Fruit fly (Drosophila melanogaster) whole organism, embryonic: ENCODE measurements around the gene ClC-c.
A peak's percentile ranks its signal among the peaks of the same experiment; 100 is the strongest.

Experiments used
- ATbp ChIP-seq: fragments of 200-800 bp; sonication (Bioruptor generic); optimal IDR thresholded peaks from 2 replicates; lab custom pipeline; 2017; ENCODE audit warnings: missing biosample characterization, mild to moderate bottlenecking, missing genetic modification characterization, missing genetic modification reagents
- Aef1 ChIP-seq: fragments of 200-800 bp; sonication (Bioruptor generic); IDR thresholded peaks from 3 replicates; pipeline ENCODE4 v1.3.6; 2022; ENCODE audit warnings: missing biosample characterization, missing genetic modification characterization
- BtbVII ChIP-seq: fragments of 200-800 bp; sonication (Bioruptor generic); optimal IDR thresholded peaks from 3 replicates; lab custom pipeline; 2017; ENCODE audit warnings: missing biosample characterization, mild to moderate bottlenecking, missing genetic modification characterization
- CG10366 ChIP-seq: fragments of 200-800 bp; sonication (Bioruptor generic); IDR thresholded peaks from 2 replicates; pipeline ENCODE4 v1.3.6; 2022; ENCODE audit warnings: missing biosample characterization, missing genetic modification characterization
- CG10654 ChIP-seq: fragments of 200-800 bp; sonication (Bioruptor generic); optimal IDR thresholded peaks from 2 replicates; lab custom pipeline; 2016; ENCODE audit warnings: missing biosample characterization, missing genetic modification characterization
- CG11456 ChIP-seq: fragments of 200-800 bp; sonication (Bioruptor generic); IDR thresholded peaks from 3 replicates; pipeline ENCODE4 v1.3.6; 2022; ENCODE audit warnings: missing biosample characterization, missing genetic modification characterization
- CG12219 ChIP-seq: fragments of 200-800 bp; sonication (Bioruptor generic); optimal IDR thresholded peaks from 3 replicates; lab custom pipeline; 2018; ENCODE audit warnings: missing biosample characterization, mild to moderate bottlenecking, missing genetic modification characterization
- CG12391 ChIP-seq: fragments of 200-800 bp; sonication (Bioruptor generic); optimal IDR thresholded peaks from 3 replicates; lab custom pipeline; 2018; ENCODE audit warnings: missing biosample characterization, mild to moderate bottlenecking, missing genetic modification characterization, moderate library complexity
- CG13775 ChIP-seq: fragments of 200-800 bp; sonication (Bioruptor generic); optimal IDR thresholded peaks from 3 replicates; lab custom pipeline; 2017; ENCODE audit warnings: missing biosample characterization, mild to moderate bottlenecking, missing genetic modification characterization
- CG15514 ChIP-seq: fragments of 200-800 bp; sonication (Bioruptor generic); optimal IDR thresholded peaks from 3 replicates; lab custom pipeline; 2017; ENCODE audit warnings: missing biosample characterization, missing genetic modification characterization, mild to moderate bottlenecking, moderate library complexity, missing genetic modification reagents
- CG1602 ChIP-seq: fragments of 200-800 bp; sonication (Bioruptor generic); optimal IDR thresholded peaks from 3 replicates; lab custom pipeline; 2016; ENCODE audit warnings: missing biosample characterization, missing genetic modification characterization
- CG16863 ChIP-seq: fragments of 200-800 bp; sonication (Bioruptor generic); optimal IDR thresholded peaks from 3 replicates; lab custom pipeline; 2016; ENCODE audit warnings: missing biosample characterization, missing genetic modification characterization
- CG17829 ChIP-seq: fragments of 200-800 bp; optimal IDR thresholded peaks from 2 replicates; lab custom pipeline; 2019; ENCODE audit warnings: missing biosample characterization, mild to moderate bottlenecking, missing genetic modification characterization, moderate library complexity
- CG18011 ChIP-seq: fragments of 200-800 bp; sonication (Bioruptor generic); optimal IDR thresholded peaks from 2 replicates; lab custom pipeline; 2017; ENCODE audit warnings: missing biosample characterization, missing genetic modification characterization, mild to moderate bottlenecking, moderate library complexity, missing genotype
- CG18619 ChIP-seq: fragments of 200-800 bp; sonication (Bioruptor generic); optimal IDR thresholded peaks from 3 replicates; lab custom pipeline; 2017; ENCODE audit warnings: missing biosample characterization, mild to moderate bottlenecking, missing genetic modification characterization
- CG2120 ChIP-seq: fragments of 200-800 bp; sonication (Bioruptor generic); optimal IDR thresholded peaks from 3 replicates; lab custom pipeline; 2016; ENCODE audit warnings: missing biosample characterization, missing genetic modification characterization
- CG2129 ChIP-seq: fragments of 200-800 bp; sonication (Bioruptor generic); IDR thresholded peaks from 2 replicates; pipeline ENCODE4 v1.3.6; 2022; ENCODE audit warnings: missing biosample characterization, missing genetic modification characterization; ENCODE audit not compliant: partially characterized antibody
- CG3065 ChIP-seq: fragments of 200-800 bp; sonication (Bioruptor generic); optimal IDR thresholded peaks from 2 replicates; lab custom pipeline; 2016; ENCODE audit warnings: missing biosample characterization, missing genetic modification characterization
- CG3281 ChIP-seq: fragments of 200-800 bp; sonication (Bioruptor generic); optimal IDR thresholded peaks from 3 replicates; lab custom pipeline; 2017; ENCODE audit warnings: missing biosample characterization, mild to moderate bottlenecking, missing genetic modification characterization
- CG33557 ChIP-seq: fragments of 200-800 bp; sonication (Bioruptor generic); optimal IDR thresholded peaks from 2 replicates; lab custom pipeline; 2019; ENCODE audit warnings: missing biosample characterization, mild to moderate bottlenecking, missing genetic modification characterization, moderate library complexity
- CG7786 ChIP-seq: fragments of 200-800 bp; sonication (Bioruptor generic); optimal IDR thresholded peaks from 2 replicates; lab custom pipeline; 2016; ENCODE audit warnings: missing biosample characterization, missing genetic modification characterization
- CG8388 ChIP-seq: fragments of 200-800 bp; sonication (Bioruptor generic); optimal IDR thresholded peaks from 2 replicates; lab custom pipeline; 2019; ENCODE audit warnings: missing biosample characterization, mild to moderate bottlenecking, missing genetic modification characterization, moderate library complexity
- CG9437 ChIP-seq: fragments of 200-800 bp; sonication (Bioruptor generic); optimal IDR thresholded peaks from 2 replicates; lab custom pipeline; 2018; ENCODE audit warnings: missing biosample characterization, mild to moderate bottlenecking, missing genetic modification characterization
- CHES-1-like ChIP-seq: fragments of 200-800 bp; sonication (Bioruptor generic); optimal IDR thresholded peaks from 2 replicates; lab custom pipeline; 2016; ENCODE audit warnings: missing biosample characterization, missing genetic modification characterization
- CkIIα-i1 ChIP-seq: fragments of 200-800 bp; sonication (Bioruptor generic); IDR thresholded peaks from 2 replicates; pipeline ENCODE4 v1.3.6; 2022; ENCODE audit warnings: missing biosample characterization, missing genetic modification characterization
- Dek ChIP-seq: fragments of 200-800 bp; sonication (Bioruptor generic); optimal IDR thresholded peaks from 3 replicates; lab custom pipeline; 2019; ENCODE audit warnings: missing biosample characterization, mild to moderate bottlenecking, missing genetic modification characterization, moderate library complexity
- Dip3 ChIP-seq: fragments of 200-800 bp; sonication (Bioruptor generic); optimal IDR thresholded peaks from 3 replicates; lab custom pipeline; 2016; ENCODE audit warnings: missing biosample characterization, missing genetic modification characterization
- HHEX ChIP-seq: fragments of 200-800 bp; sonication (Bioruptor generic); optimal IDR thresholded peaks from 3 replicates; lab custom pipeline; 2017; ENCODE audit warnings: missing biosample characterization, mild to moderate bottlenecking, missing genetic modification characterization, missing genetic modification reagents
- Hmr ChIP-seq: fragments of 200-800 bp; sonication (Bioruptor generic); optimal IDR thresholded peaks from 3 replicates; lab custom pipeline; 2017; ENCODE audit warnings: mild to moderate bottlenecking, missing biosample characterization, missing genetic modification reagents, missing genetic modification characterization
- Hr3 ChIP-seq: fragments of 200-800 bp; sonication (Bioruptor generic); optimal IDR thresholded peaks from 3 replicates; lab custom pipeline; 2016; ENCODE audit warnings: missing biosample characterization, missing genetic modification characterization
- Max ChIP-seq: fragments of 200-800 bp; sonication (Bioruptor generic); optimal IDR thresholded peaks from 2 replicates; lab custom pipeline; 2016; ENCODE audit warnings: missing biosample characterization, mild to moderate bottlenecking, missing genetic modification characterization
- Med ChIP-seq: fragments of 200-800 bp; sonication (Bioruptor generic); peaks from one replicate; lab custom pipeline; 2016; ENCODE audit warnings: missing biosample characterization, missing genetic modification characterization, mild to moderate bottlenecking, inconsistent platforms, moderate library complexity
- Nf-YA ChIP-seq: fragments of 200-800 bp; sonication (Bioruptor generic); IDR thresholded peaks from 2 replicates; pipeline ENCODE4 v1.3.6; 2022; ENCODE audit warnings: missing biosample characterization, missing genetic modification characterization
- Spps ChIP-seq: fragments of 200-800 bp; sonication (Bioruptor generic); optimal IDR thresholded peaks from 2 replicates; lab custom pipeline; 2018; ENCODE audit warnings: missing biosample characterization, mild to moderate bottlenecking, missing genetic modification characterization
- Usf ChIP-seq: fragments of 200-800 bp; sonication (Bioruptor generic); optimal IDR thresholded peaks from 2 replicates; lab custom pipeline; 2017; ENCODE audit warnings: missing genotype, missing biosample characterization, missing genetic modification characterization
- Xbp1 ChIP-seq: fragments of 200-800 bp; sonication (Bioruptor generic); optimal IDR thresholded peaks from 3 replicates; lab custom pipeline; 2016; ENCODE audit warnings: missing biosample characterization, mild to moderate bottlenecking, missing genetic modification characterization
- dati ChIP-seq: fragments of 200-800 bp; sonication (Bioruptor generic); IDR thresholded peaks from 2 replicates; pipeline ENCODE4 v1.3.6; 2022; ENCODE audit warnings: missing biosample characterization, missing genetic modification characterization
- dmrt11E ChIP-seq: fragments of 200-800 bp; sonication (Bioruptor generic); optimal IDR thresholded peaks from 3 replicates; lab custom pipeline; 2018; ENCODE audit warnings: missing biosample characterization, mild to moderate bottlenecking, missing genetic modification characterization, moderate library complexity
- dmrt99B ChIP-seq: fragments of 200-800 bp; sonication (Bioruptor generic); optimal IDR thresholded peaks from 2 replicates; lab custom pipeline; 2018; ENCODE audit warnings: missing biosample characterization, mild to moderate bottlenecking, missing genetic modification characterization, moderate library complexity
- kay ChIP-seq: fragments of 200-800 bp; sonication (Bioruptor generic); optimal IDR thresholded peaks from 2 replicates; lab custom pipeline; 2016; ENCODE audit warnings: missing biosample characterization, missing genetic modification characterization
- ken ChIP-seq: fragments of 200-800 bp; sonication (Bioruptor generic); IDR thresholded peaks from 3 replicates; pipeline ENCODE4 v1.3.6; 2022; ENCODE audit warnings: missing biosample characterization, missing genetic modification characterization
- lilli ChIP-seq: fragments of 200-800 bp; sonication (Bioruptor generic); optimal IDR thresholded peaks from 3 replicates; lab custom pipeline; 2016; ENCODE audit warnings: missing biosample characterization, missing genetic modification characterization
- mld ChIP-seq: fragments of 200-800 bp; sonication (Bioruptor generic); IDR thresholded peaks from 3 replicates; pipeline ENCODE4 v1.3.6; 2022; ENCODE audit warnings: missing biosample characterization, missing genetic modification characterization; ENCODE audit not compliant: partially characterized antibody
- org-1 ChIP-seq: fragments of 200-800 bp; sonication (Bioruptor generic); optimal IDR thresholded peaks from 2 replicates; lab custom pipeline; 2017; ENCODE audit warnings: missing biosample characterization, missing genetic modification characterization
- phol ChIP-seq: fragments of 200-800 bp; sonication (Bioruptor generic); optimal IDR thresholded peaks from 3 replicates; lab custom pipeline; 2018; ENCODE audit warnings: missing biosample characterization, mild to moderate bottlenecking, missing genetic modification characterization, moderate library complexity
- shn ChIP-seq: fragments of 200-800 bp; sonication (Bioruptor generic); optimal IDR thresholded peaks from 3 replicates; lab custom pipeline; 2016; ENCODE audit warnings: missing biosample characterization, missing genetic modification characterization
- sisA ChIP-seq: fragments of 200-800 bp; sonication (Bioruptor generic); IDR thresholded peaks from 2 replicates; pipeline ENCODE4 v1.3.6; 2022; ENCODE audit warnings: missing biosample characterization, missing genetic modification characterization
- tin ChIP-seq: fragments of 200-800 bp; sonication (Bioruptor generic); optimal IDR thresholded peaks from 3 replicates; lab custom pipeline; 2016; ENCODE audit warnings: missing biosample characterization, missing genetic modification characterization
- zf30C ChIP-seq: fragments of 200-800 bp; sonication (Bioruptor generic); optimal IDR thresholded peaks from 3 replicates; lab custom pipeline; 2018; ENCODE audit warnings: missing biosample characterization, mild to moderate bottlenecking, missing genetic modification characterization

The ClC-c gene

DNA sequence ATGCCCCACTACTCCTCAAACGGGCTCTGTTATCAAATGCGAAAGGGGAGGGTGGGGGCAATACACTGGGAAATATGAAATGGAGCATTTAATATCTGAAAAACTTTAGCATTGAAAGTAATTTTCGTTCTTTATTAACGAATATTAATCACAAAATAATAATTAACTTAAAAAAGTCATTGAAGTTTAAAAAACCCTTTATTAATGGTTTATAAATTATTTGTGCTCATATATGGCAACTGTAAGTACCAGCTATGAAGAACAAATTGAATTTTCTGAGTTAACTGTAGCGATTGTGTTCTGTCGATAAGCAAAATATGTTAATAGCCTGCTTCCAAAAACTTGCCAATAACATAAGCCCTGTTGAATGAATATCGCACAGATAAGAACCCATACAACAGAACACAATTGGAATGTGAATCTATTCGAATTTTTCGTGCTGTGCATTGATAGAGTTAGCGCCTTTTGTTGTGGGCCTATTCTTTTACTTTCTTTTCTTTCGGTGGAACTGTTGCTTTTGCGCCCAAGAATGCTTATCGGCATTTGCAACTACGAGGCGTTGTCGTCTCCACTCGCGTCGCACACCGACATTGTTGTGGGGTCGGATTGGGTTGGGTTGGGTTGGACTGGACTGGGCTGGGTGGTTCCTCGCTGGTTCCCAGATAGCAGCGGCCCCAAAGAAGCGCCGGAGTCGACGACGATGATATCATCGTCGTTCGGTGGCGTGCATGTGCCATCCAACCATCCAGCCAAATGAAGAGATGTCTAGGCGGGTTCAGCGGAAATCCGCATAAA, 29.3 kb upstream of the ClC-c start (continued):
- TF ChIP-seq dmrt11E (tag; lab: Kevin White, UChicago) (peak; percentile 45), Xbp1 (GFP tag; lab: Kevin White, UChicago) (peak; percentile 29), CG2120 (GFP tag; lab: Kevin White, UChicago) (peak; percentile 47), shn (GFP tag; lab: Kevin White, UChicago) (peak; percentile 11), Dek (tag; lab: Kevin White, UChicago) (no peak), tin (GFP tag; lab: Kevin White, UChicago) (peak; percentile 22), CG12391 (tag; lab: Kevin White, UChicago) (peak; percentile 57), phol (tag; lab: Kevin White, UChicago) (no peak), CG3281 (peak; percentile 66), CG15514 (GFP tag; lab: Kevin White, UChicago) (no peak), Aef1 (GFP tag; lab: Robert Waterston, UW) (no peak), Hr3 (GFP tag; lab: Kevin White, UChicago) (peak; percentile 41), CG18619 (peak; percentile 59), Dip3 (GFP tag; lab: Kevin White, UChicago) (peak; percentile 19), sisA (GFP tag; lab: Robert Waterston, UW) (peak; percentile 20; the same call in 1 of the 2 replicates), org-1 (GFP tag; lab: Kevin White, UChicago) (peak; percentile 49), Nf-YA (GFP tag; lab: Robert Waterston, UW) (no peak), CG17829 (tag; lab: Kevin White, UChicago) (peak; percentile 53), ATbp (GFP tag; lab: Kevin White, UChicago) (peak; percentile 25), CG1602 (GFP tag; lab: Kevin White, UChicago) (peak; percentile 32), CG2129 (no peak), mld (GFP tag; lab: Robert Waterston, UW) (no peak), Hmr (peak; percentile 53), CG3065 (GFP tag; lab: Kevin White, UChicago) (no peak), CG12219 (GFP tag; lab: Kevin White, UChicago) (no peak), kay (peak; percentile 46), CG9437 (peak; percentile 59), lilli (GFP tag; lab: Kevin White, UChicago) (peak; percentile 35), CG10366 (GFP tag; lab: Robert Waterston, UW) (peak; percentile 9; the same call in 1 of the 2 replicates), ken (GFP tag; lab: Robert Waterston, UW) (0 out of 3 replicates have a peak, but pooled peaks have one; percentile 33), CG8388 (GFP tag; lab: Kevin White, UChicago) (peak; percentile 50), CG7786 (GFP tag; lab: Kevin White, UChicago) (no peak), dmrt99B (tag; lab: Kevin White, UChicago) (no peak), dati (no peak), CG13775 (GFP tag; lab: Kevin White, UChicago) (peak; percentile 54), zf30C (GFP tag; lab: Kevin White, UChicago) (peak; percentile 38), CHES-1-like (peak; percentile 14), BtbVII (GFP tag; lab: Kevin White, UChicago) (no peak), CG10654 (peak; percentile 5), CG16863 (GFP tag; lab: Kevin White, UChicago) (no peak), CG11456 (no peak), Med (GFP tag; lab: Kevin White, UChicago) (peak; percentile 19), CG18011 (no peak), Spps (tag; lab: Kevin White, UChicago) (peak; percentile 14), CkIIα-i1 (GFP tag; lab: Robert Waterston, UW) (no peak), Usf (GFP tag; lab: Kevin White, UChicago) (peak; percentile 21), CG33557 (GFP tag; lab: Kevin White, UChicago) (peak; percentile 9), HHEX (GFP tag; lab: Kevin White, UChicago) (peak; percentile 27), Max (GFP tag; lab: Kevin White, UChicago) (peak; percentile 25)
